Fruit fly (Drosophila melanogaster) whole organism, embryonic: Measurements from ENCODE around the gene CG15740.

ENCODE experiments used
- BEAF-32 ChIP-seq: fragments of 200-800 bp; sonication (Bioruptor generic); optimal IDR thresholded peaks from 3 replicates; lab custom pipeline; 2017; ENCODE audit warnings: missing biosample characterization, missing genetic modification characterization, mild to moderate bottlenecking, moderate library complexity, missing genetic modification reagents
- Bdp1 ChIP-seq: fragments of 200-800 bp; sonication (Bioruptor generic); optimal IDR thresholded peaks from 3 replicates; lab custom pipeline; 2016; ENCODE audit warnings: missing biosample characterization, missing genetic modification characterization
- Bteb2 ChIP-seq: fragments of 200-800 bp; sonication (Bioruptor generic); optimal IDR thresholded peaks from 2 replicates; lab custom pipeline; 2016; ENCODE audit warnings: missing biosample characterization, missing genetic modification characterization
- CG10274 ChIP-seq: fragments of 200-800 bp; sonication (Bioruptor generic); optimal IDR thresholded peaks from 3 replicates; lab custom pipeline; 2017; ENCODE audit warnings: missing biosample characterization, mild to moderate bottlenecking, missing genetic modification characterization
- CG10462 ChIP-seq: fragments of 200-800 bp; sonication (Bioruptor generic); optimal IDR thresholded peaks from 2 replicates; lab custom pipeline; 2016; ENCODE audit warnings: missing biosample characterization, missing genetic modification characterization
- CG12299 ChIP-seq: fragments of 200-800 bp; sonication (Bioruptor generic); optimal IDR thresholded peaks from 2 replicates; lab custom pipeline; 2018; ENCODE audit warnings: missing biosample characterization, mild to moderate bottlenecking, missing genetic modification characterization
- CG12659 ChIP-seq: fragments of 200-800 bp; sonication (Bioruptor generic); optimal IDR thresholded peaks from 3 replicates; lab custom pipeline; 2017; ENCODE audit warnings: mild to moderate bottlenecking, missing biosample characterization, missing genetic modification reagents, missing genetic modification characterization
- CG13296 ChIP-seq: fragments of 200-800 bp; sonication (Bioruptor generic); optimal IDR thresholded peaks from 3 replicates; lab custom pipeline; 2018; ENCODE audit warnings: missing biosample characterization, mild to moderate bottlenecking, missing genetic modification characterization
- CG1647 ChIP-seq: fragments of 200-800 bp; sonication (Bioruptor generic); optimal IDR thresholded peaks from 3 replicates; lab custom pipeline; 2016; ENCODE audit warnings: missing biosample characterization, missing genetic modification characterization
- CG2678 ChIP-seq: fragments of 200-800 bp; sonication (Bioruptor generic); optimal IDR thresholded peaks from 3 replicates; lab custom pipeline; 2019; ENCODE audit warnings: missing biosample characterization, mild to moderate bottlenecking, missing genetic modification characterization, moderate library complexity
- CG31388 ChIP-seq: fragments of 200-800 bp; sonication (Bioruptor generic); optimal IDR thresholded peaks from 2 replicates; lab custom pipeline; 2016; ENCODE audit warnings: missing biosample characterization, missing genetic modification characterization
- CG32767 ChIP-seq: fragments of 200-800 bp; sonication (Bioruptor generic); IDR thresholded peaks from 2 replicates; pipeline ENCODE4 v1.3.6; 2022; ENCODE audit warnings: missing biosample characterization, missing genetic modification characterization
- CG6813 ChIP-seq: fragments of 200-800 bp; sonication (Bioruptor generic); optimal IDR thresholded peaks from 2 replicates; lab custom pipeline; 2017; ENCODE audit warnings: missing biosample characterization, missing genetic modification characterization, mild to moderate bottlenecking, moderate library complexity, missing genetic modification reagents
- CG8765 ChIP-seq: fragments of 200-800 bp; sonication (Bioruptor generic); IDR thresholded peaks from 2 replicates; pipeline ENCODE4 v1.3.6; 2022; ENCODE audit warnings: missing biosample characterization, missing genetic modification characterization
- CG9727 ChIP-seq: fragments of 200-800 bp; sonication (Bioruptor generic); optimal IDR thresholded peaks from 3 replicates; lab custom pipeline; 2017; ENCODE audit warnings: missing biosample characterization, mild to moderate bottlenecking, missing genetic modification characterization
- CG9932 ChIP-seq: fragments of 200-800 bp; sonication (Bioruptor generic); IDR thresholded peaks from 2 replicates; pipeline ENCODE4 v1.3.6; 2022; ENCODE audit warnings: missing biosample characterization, missing genetic modification characterization
- Fer3 ChIP-seq: fragments of 200-800 bp; sonication (Bioruptor generic); optimal IDR thresholded peaks from 2 replicates; lab custom pipeline; 2018; ENCODE audit warnings: missing biosample characterization, mild to moderate bottlenecking, missing genetic modification characterization, moderate library complexity
- Gsc ChIP-seq: fragments of 200-800 bp; sonication (Bioruptor generic); IDR thresholded peaks from 2 replicates; pipeline ENCODE4 v1.3.6; 2022; ENCODE audit warnings: missing biosample characterization, missing genetic modification characterization
- HmgD ChIP-seq: fragments of 200-800 bp; sonication (Bioruptor generic); optimal IDR thresholded peaks from 3 replicates; lab custom pipeline; 2016; ENCODE audit warnings: missing biosample characterization, missing genetic modification characterization
- Hmx ChIP-seq: fragments of 200-800 bp; sonication (Bioruptor generic); optimal IDR thresholded peaks from 2 replicates; lab custom pipeline; 2016; ENCODE audit warnings: missing biosample characterization, missing genetic modification characterization
- Kr ChIP-seq: fragments of 200-800 bp; sonication (Bioruptor generic); optimal IDR thresholded peaks from 2 replicates; lab custom pipeline; 2017; ENCODE audit warnings: missing biosample characterization, mild to moderate bottlenecking, missing genetic modification characterization
- MESR4 ChIP-seq: fragments of 200-800 bp; sonication (Bioruptor generic); optimal IDR thresholded peaks from 2 replicates; lab custom pipeline; 2018; ENCODE audit warnings: missing biosample characterization, mild to moderate bottlenecking, missing genetic modification characterization, moderate library complexity
- NC2β ChIP-seq: fragments of 200-800 bp; sonication (Bioruptor generic); optimal IDR thresholded peaks from 2 replicates; lab custom pipeline; 2016; ENCODE audit warnings: missing biosample characterization, missing genetic modification characterization
- Nf-YA ChIP-seq: fragments of 200-800 bp; sonication (Bioruptor generic); IDR thresholded peaks from 2 replicates; pipeline ENCODE4 v1.3.6; 2022; ENCODE audit warnings: missing biosample characterization, missing genetic modification characterization
- Pdp1 ChIP-seq, 2 experiments: fragments of 200-800 bp; sonication (Bioruptor generic); optimal IDR thresholded peaks; 3 replicates each; lab custom pipeline; 2016; ENCODE audit warnings: missing biosample characterization in 2 of 2, missing genetic modification characterization in 2 of 2, mild to moderate bottlenecking in 1 of 2, moderate library complexity in 1 of 2
- Ptx1 ChIP-seq: fragments of 200-800 bp; sonication (Bioruptor generic); IDR thresholded peaks from 2 replicates; pipeline ENCODE4 v1.3.6; 2022; ENCODE audit warnings: missing biosample characterization, missing genetic modification characterization
- amos ChIP-seq: fragments of 200-800 bp; sonication (Bioruptor generic); IDR thresholded peaks from 2 replicates; pipeline ENCODE4 v1.3.6; 2022; ENCODE audit warnings: missing biosample characterization, missing genetic modification characterization; ENCODE audit not compliant: partially characterized antibody
- ap ChIP-seq: fragments of 200-800 bp; sonication (Bioruptor generic); IDR thresholded peaks from 2 replicates; pipeline ENCODE4 v1.3.6; 2022; ENCODE audit warnings: missing biosample characterization, missing genetic modification characterization
- ash1 ChIP-seq: fragments of 200-800 bp; sonication (Bioruptor generic); optimal IDR thresholded peaks from 2 replicates; lab custom pipeline; 2018; ENCODE audit warnings: missing biosample characterization, mild to moderate bottlenecking, missing genetic modification characterization
- bab2 ChIP-seq: fragments of 200-800 bp; sonication (Bioruptor generic); optimal IDR thresholded peaks from 2 replicates; lab custom pipeline; 2016; ENCODE audit warnings: missing biosample characterization, missing genetic modification characterization
- bcd ChIP-seq: fragments of 200-800 bp; sonication (Bioruptor generic); optimal IDR thresholded peaks from 2 replicates; lab custom pipeline; 2017; ENCODE audit warnings: missing biosample characterization, mild to moderate bottlenecking, missing genetic modification characterization
- cas ChIP-seq: fragments of 200-800 bp; sonication (Bioruptor generic); IDR thresholded peaks from 2 replicates; pipeline ENCODE4 v1.3.6; 2022; ENCODE audit warnings: missing biosample characterization, missing genetic modification characterization
- cato ChIP-seq: fragments of 200-800 bp; sonication (Bioruptor generic); optimal IDR thresholded peaks from 2 replicates; lab custom pipeline; 2016; ENCODE audit warnings: missing biosample characterization, missing genetic modification characterization, borderline replicate concordance
- da ChIP-seq: fragments of 200-800 bp; sonication (Bioruptor generic); optimal IDR thresholded peaks from 2 replicates; lab custom pipeline; 2016; ENCODE audit warnings: missing biosample characterization, missing genetic modification characterization
- danr ChIP-seq: fragments of 200-800 bp; sonication (Bioruptor generic); IDR thresholded peaks from 2 replicates; pipeline ENCODE4 v1.3.6; 2022; ENCODE audit warnings: missing biosample characterization, missing genetic modification characterization
- disco-r ChIP-seq: fragments of 200-800 bp; sonication (Bioruptor generic); optimal IDR thresholded peaks from 2 replicates; lab custom pipeline; 2016; ENCODE audit warnings: missing biosample characterization, missing genetic modification characterization
- dysf ChIP-seq: fragments of 200-800 bp; sonication (Bioruptor generic); IDR thresholded peaks from 3 replicates; pipeline ENCODE4 v1.3.6; 2022; ENCODE audit warnings: missing biosample characterization, missing genetic modification characterization
- fru ChIP-seq: fragments of >200 bp; optimal IDR thresholded peaks from 2 replicates; lab custom pipeline; 2017
- ftz-f1 ChIP-seq: fragments of 200-800 bp; sonication (Bioruptor generic); optimal IDR thresholded peaks from 2 replicates; lab custom pipeline; 2016; ENCODE audit warnings: missing biosample characterization, missing genetic modification characterization
- gfzf ChIP-seq: fragments of 200-800 bp; sonication (Bioruptor generic); optimal IDR thresholded peaks from 2 replicates; lab custom pipeline; 2016; ENCODE audit warnings: missing biosample characterization, mild to moderate bottlenecking, missing genetic modification characterization, moderate library complexity
- gro ChIP-seq: fragments of 200-800 bp; sonication (Bioruptor generic); optimal IDR thresholded peaks from 2 replicates; lab custom pipeline; 2016; ENCODE audit warnings: missing biosample characterization, missing genetic modification characterization
- gt ChIP-seq: fragments of 200-800 bp; sonication (Bioruptor generic); IDR thresholded peaks from 2 replicates; pipeline ENCODE4 v1.3.6; 2022; ENCODE audit warnings: missing biosample characterization, missing genetic modification characterization
- kay ChIP-seq: fragments of 200-800 bp; sonication (Bioruptor generic); optimal IDR thresholded peaks from 2 replicates; lab custom pipeline; 2016; ENCODE audit warnings: missing biosample characterization, missing genetic modification characterization
- kni ChIP-seq: fragments of 200-800 bp; sonication (Bioruptor generic); optimal IDR thresholded peaks from 3 replicates; lab custom pipeline; 2017; ENCODE audit warnings: mild to moderate bottlenecking, missing biosample characterization, missing genetic modification reagents, missing genetic modification characterization
- pnt ChIP-seq: fragments of 200-800 bp; sonication (Bioruptor generic); optimal IDR thresholded peaks from 3 replicates; lab custom pipeline; 2016; ENCODE audit warnings: missing biosample characterization, missing genetic modification characterization
- sd ChIP-seq: fragments of 200-800 bp; sonication (Bioruptor generic); optimal IDR thresholded peaks from 3 replicates; lab custom pipeline; 2018; ENCODE audit warnings: missing biosample characterization, mild to moderate bottlenecking, missing genetic modification characterization, moderate library complexity
- sens ChIP-seq: fragments of 200-800 bp; sonication (Bioruptor generic); peaks from one replicate; lab custom pipeline; 2016; ENCODE audit warnings: missing biosample characterization, missing genetic modification characterization
- stc ChIP-seq: fragments of 200-800 bp; sonication (Bioruptor generic); IDR thresholded peaks from 2 replicates; pipeline ENCODE4 v1.3.6; 2022; ENCODE audit warnings: missing biosample characterization, missing genetic modification characterization
- trh ChIP-seq: fragments of 200-800 bp; sonication (Bioruptor generic); optimal IDR thresholded peaks from 2 replicates; lab custom pipeline; 2016; ENCODE audit warnings: missing biosample characterization, missing genetic modification characterization
- ttk ChIP-seq: fragments of 200-800 bp; sonication (Bioruptor generic); IDR thresholded peaks from 2 replicates; pipeline ENCODE4 v2.1.2; 2022; ENCODE audit warnings: missing biosample characterization, missing genetic modification characterization
- tup ChIP-seq: fragments of 200-800 bp; sonication (Bioruptor generic); optimal IDR thresholded peaks from 2 replicates; lab custom pipeline; 2016; ENCODE audit warnings: missing biosample characterization, mild to moderate bottlenecking, missing genetic modification characterization, moderate library complexity
- usp ChIP-seq: fragments of >200 bp; optimal IDR thresholded peaks from 2 replicates; lab custom pipeline; 2017; ENCODE audit warnings: missing biosample characterization, missing genetic modification characterization

CG15740 gene

DNA sequence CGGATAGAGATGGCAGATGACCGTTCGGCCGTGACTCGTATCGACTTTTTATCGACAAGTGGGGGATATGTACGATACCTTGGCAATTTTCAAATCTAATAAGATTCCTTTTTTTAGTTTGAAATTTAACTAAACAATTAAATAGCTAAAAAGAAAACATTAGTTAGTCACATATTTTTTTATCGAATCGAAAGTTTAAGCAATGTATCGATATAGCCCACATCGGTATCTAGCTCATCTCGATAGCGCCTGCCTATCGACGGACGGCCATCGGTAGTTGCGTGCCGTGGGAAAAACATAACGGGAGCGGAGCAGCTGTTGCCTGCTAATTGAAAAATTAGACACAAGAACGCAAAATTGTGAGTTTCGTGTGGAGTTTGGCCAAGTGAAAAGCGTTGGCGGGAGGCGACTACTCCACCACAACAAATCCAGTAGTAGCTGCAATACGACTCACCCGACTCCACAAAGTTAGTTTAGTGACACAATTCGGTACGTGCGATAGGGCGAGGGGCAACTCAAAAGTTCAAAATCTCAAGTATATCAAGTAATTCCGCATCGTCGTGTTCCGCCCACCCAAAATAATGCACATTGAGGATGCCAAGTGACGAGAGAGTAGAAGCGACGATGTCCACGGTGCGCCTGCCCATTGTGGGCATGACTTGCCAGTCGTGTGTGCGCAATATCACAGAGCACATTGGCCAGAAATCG, 9.0 kb upstream of the CG15740 start, which contains the start of the genes CG10347 and ATP7 (continued):
- no peak for TF ChIP-seq trh (GFP tag; lab: Kevin White, UChicago)
- TF ChIP-seq Fer3 = no peak
- TF ChIP-seq ap = no peak
- no peak for TF ChIP-seq tup (GFP tag; lab: Kevin White, UChicago)
- no peak for TF ChIP-seq Ptx1 (GFP tag; lab: Robert Waterston, UW)
- no peak for TF ChIP-seq dysf (GFP tag; lab: Robert Waterston, UW)
- peak; percentile 51 for TF ChIP-seq NC2β (GFP tag; lab: Kevin White, UChicago)
- no peak for TF ChIP-seq danr
- TF ChIP-seq CG32767 (GFP tag; lab: Robert Waterston, UW) = no peak
- no peak for TF ChIP-seq Nf-YA (GFP tag; lab: Robert Waterston, UW)
- no peak for TF ChIP-seq Hmx (GFP tag; lab: Kevin White, UChicago)
- TF ChIP-seq usp = no peak
- no peak for TF ChIP-seq kni (GFP tag; lab: Kevin White, UChicago)
- TF ChIP-seq sd (tag; lab: Kevin White, UChicago) = peak; percentile 11
- peak; percentile 45 for TF ChIP-seq CG9932 (GFP tag; lab: Robert Waterston, UW)
- peak; percentile 5 for TF ChIP-seq gfzf (GFP tag; lab: Kevin White, UChicago)
- no peak for TF ChIP-seq Kr (GFP tag; lab: Kevin White, UChicago)
- TF ChIP-seq sens (GFP tag; lab: Kevin White, UChicago) = peak; percentile 90
- no peak for TF ChIP-seq Gsc (GFP tag; lab: Robert Waterston, UW)
- TF ChIP-seq CG8765 (GFP tag; lab: Robert Waterston, UW) = no peak
- TF ChIP-seq CG2678 = peak; percentile 43
- peak; percentile 27 for TF ChIP-seq kay (GFP tag; lab: Kevin White, UChicago)
- peak; percentile 13 for TF ChIP-seq Bteb2 (GFP tag; lab: Kevin White, UChicago)
- TF ChIP-seq Pdp1 (GFP tag; optimal IDR thresholded peaks at IDR 0.05; lab: Kevin White, UChicago) = peak; percentile 11 to 40
- no peak for TF ChIP-seq HmgD (GFP tag; lab: Kevin White, UChicago)
- no peak for TF ChIP-seq fru
- peak; percentile 93 for TF ChIP-seq BEAF-32
- peak; percentile 9 for TF ChIP-seq CG9727 (GFP tag; lab: Kevin White, UChicago)
- TF ChIP-seq pnt (GFP tag; lab: Kevin White, UChicago) = peak; percentile 17
- no peak for TF ChIP-seq bcd
- peak; percentile 43 for TF ChIP-seq CG10462 (GFP tag; lab: Kevin White, UChicago)
- TF ChIP-seq da (GFP tag; lab: Kevin White, UChicago) = no peak
- TF ChIP-seq CG12299 = peak; percentile 34
- TF ChIP-seq CG6813 (GFP tag; lab: Kevin White, UChicago) = no peak
- no peak for TF ChIP-seq CG1647 (GFP tag; lab: Kevin White, UChicago)
- no peak for TF ChIP-seq ttk (GFP tag; lab: Robert Waterston, UW)
- peak; percentile 59 for TF ChIP-seq CG12659 (GFP tag; lab: Kevin White, UChicago)
- no peak for TF ChIP-seq cas
- TF ChIP-seq ftz-f1 = no peak
- TF ChIP-seq cato (GFP tag; lab: Kevin White, UChicago) = no peak
- peak; percentile 6 for TF ChIP-seq CG13296 (GFP tag; lab: Kevin White, UChicago)
- no peak for TF ChIP-seq ash1
- no peak for TF ChIP-seq gt (GFP tag; lab: Robert Waterston, UW)
- peak; percentile 74 for TF ChIP-seq MESR4 (GFP tag; lab: Kevin White, UChicago)
- TF ChIP-seq CG31388 (GFP tag; lab: Kevin White, UChicago) = no peak
- no peak for TF ChIP-seq CG10274
- TF ChIP-seq disco-r (GFP tag; lab: Kevin White, UChicago) = no peak
- no peak for TF ChIP-seq stc (GFP tag; lab: Robert Waterston, UW)
- no peak for TF ChIP-seq bab2 (GFP tag; lab: Kevin White, UChicago)
- peak; percentile 0 for TF ChIP-seq gro (GFP tag; lab: Kevin White, UChicago)
- peak; percentile 86 for TF ChIP-seq amos (GFP tag; lab: Robert Waterston, UW)
- TF ChIP-seq Bdp1 (GFP tag; lab: Kevin White, UChicago) = no peak
